Worm (Caenorhabditis elegans) whole organism, L1 larva: ENCODE measurements around the gene apn-1.

Experiments
- C04F5.9 ChIP-seq: sonication (generic microtip); optimal IDR thresholded peaks from 2 replicates; lab custom pipeline; 2016; ENCODE audit warnings: missing genetic modification characterization, missing compliant biosample characterization
- C16A3.4 ChIP-seq: fragments of 150-350 bp; optimal IDR thresholded peaks from 2 replicates; lab custom pipeline; 2014; ENCODE audit warnings: missing biosample characterization, missing genetic modification characterization
- C34B4.2 ChIP-seq: sonication (generic microtip); optimal IDR thresholded peaks from 2 replicates; lab custom pipeline; 2017; ENCODE audit warnings: mild to moderate bottlenecking, missing genetic modification characterization, missing compliant biosample characterization
- F16B12.6 ChIP-seq: fragments of 150-350 bp; optimal IDR thresholded peaks from 2 replicates; lab custom pipeline; 2014; ENCODE audit warnings: missing biosample characterization, missing genetic modification characterization
- Y116A8C.19 ChIP-seq: sonication (generic microtip); optimal IDR thresholded peaks from 2 replicates; lab custom pipeline; 2016; ENCODE audit warnings: missing compliant biosample characterization, missing genetic modification characterization, borderline replicate concordance
- aha-1 ChIP-seq: fragments of 150-350 bp; optimal IDR thresholded peaks from 2 replicates; lab custom pipeline; 2014; ENCODE audit warnings: missing biosample characterization, missing genetic modification characterization
- aly-2 ChIP-seq: fragments of 150-350 bp; optimal IDR thresholded peaks from 2 replicates; lab custom pipeline; 2014; ENCODE audit warnings: missing biosample characterization, missing genetic modification characterization
- blmp-1 ChIP-seq: fragments of 150-350 bp; optimal IDR thresholded peaks from 2 replicates; lab custom pipeline; 2014; ENCODE audit warnings: missing biosample characterization, missing genetic modification characterization
- ceh-63 ChIP-seq: fragments of 200-800 bp; sonication (Bioruptor generic); optimal IDR thresholded peaks from 2 replicates; lab custom pipeline; 2018; ENCODE audit warnings: mild to moderate bottlenecking, missing genetic modification characterization, missing compliant biosample characterization
- ceh-8 ChIP-seq: fragments of 200-800 bp; sonication (Bioruptor generic); optimal IDR thresholded peaks from 2 replicates; lab custom pipeline; 2018; ENCODE audit warnings: mild to moderate bottlenecking, missing genetic modification characterization, moderate library complexity, missing compliant biosample characterization
- ceh-82 ChIP-seq, 3 experiments: fragments of 150-350 bp in 1 of 3; sonication (generic microtip) in 2 of 3; optimal IDR thresholded peaks; 2 replicates each; lab custom pipeline; 2014 to 2017; ENCODE audit warnings: missing biosample characterization in 3 of 3, missing genetic modification characterization in 3 of 3
- ceh-88 ChIP-seq: fragments of 200-800 bp; sonication (Bioruptor generic); IDR thresholded peaks from 2 replicates; pipeline ENCODE4 v1.3.6; 2022; ENCODE audit warnings: missing genetic modification characterization, missing compliant biosample characterization
- ces-1 ChIP-seq: fragments of 150-350 bp; optimal IDR thresholded peaks from 2 replicates; lab custom pipeline; 2014; ENCODE audit warnings: missing biosample characterization, missing genetic modification reagents, missing genetic modification characterization
- dsc-1 ChIP-seq: sonication (generic microtip); optimal IDR thresholded peaks from 2 replicates; lab custom pipeline; 2016; ENCODE audit warnings: mild to moderate bottlenecking, missing genetic modification characterization, missing compliant biosample characterization
- efl-1 ChIP-seq, 4 experiments: fragments of 150-350 bp; optimal IDR thresholded peaks in 3 of 4; peaks in 1 of 4; 1 replicate in 1 of 4; 2 replicates in 3 of 4; lab custom pipeline; 2014; ENCODE audit warnings: missing biosample characterization in 2 of 4, missing genetic modification characterization in 2 of 4, missing genetic modification reagents in 2 of 4
- efl-3 ChIP-seq: fragments of 200-800 bp; sonication (Bioruptor generic); optimal IDR thresholded peaks from 2 replicates; lab custom pipeline; 2018; ENCODE audit warnings: mild to moderate bottlenecking, missing genetic modification characterization, missing compliant biosample characterization
- elt-2 ChIP-seq: sonication (generic microtip); optimal IDR thresholded peaks from 2 replicates; lab custom pipeline; 2016; ENCODE audit warnings: missing genetic modification characterization, mild to moderate bottlenecking, inconsistent platforms, missing compliant biosample characterization, missing genetic modification reagents
- ets-5 ChIP-seq: fragments of 200-800 bp; sonication (Bioruptor generic); IDR thresholded peaks from 2 replicates; pipeline ENCODE4 v1.3.6; 2022; ENCODE audit warnings: missing genetic modification characterization, missing compliant biosample characterization
- fos-1 ChIP-seq: fragments of 150-350 bp; optimal IDR thresholded peaks from 2 replicates; lab custom pipeline; 2014; ENCODE audit warnings: missing biosample characterization, missing genetic modification characterization
- hlh-17 ChIP-seq: fragments of 200-800 bp; sonication (Bioruptor generic); optimal IDR thresholded peaks from 2 replicates; lab custom pipeline; 2018; ENCODE audit warnings: missing genetic modification characterization, mild to moderate bottlenecking, missing compliant biosample characterization, moderate library complexity, borderline replicate concordance
- hlh-4 ChIP-seq: sonication (generic microtip); optimal IDR thresholded peaks from 2 replicates; lab custom pipeline; 2016; ENCODE audit warnings: mild to moderate bottlenecking, missing genetic modification characterization, missing compliant biosample characterization
- irx-1 ChIP-seq: sonication (generic microtip); optimal IDR thresholded peaks from 2 replicates; lab custom pipeline; 2016; ENCODE audit warnings: missing genetic modification characterization, missing compliant biosample characterization
- isw-1 ChIP-seq: fragments of 200-800 bp; sonication (Bioruptor generic); IDR thresholded peaks from 2 replicates; pipeline ENCODE4 v1.3.6; 2022; ENCODE audit warnings: missing genetic modification characterization, missing compliant biosample characterization
- lin-13 ChIP-seq: fragments of 150-350 bp; optimal IDR thresholded peaks from 2 replicates; lab custom pipeline; 2014; ENCODE audit warnings: missing biosample characterization, missing genetic modification reagents, missing genetic modification characterization
- lin-15B ChIP-seq: fragments of 150-350 bp; sonication (generic microtip); optimal IDR thresholded peaks from 3 replicates; lab custom pipeline; 2014; ENCODE audit warnings: missing biosample characterization, missing genetic modification characterization
- lin-35 ChIP-seq, 2 experiments: fragments of 150-350 bp; optimal IDR thresholded peaks; 2 replicates each; lab custom pipeline; 2014; ENCODE audit warnings: missing biosample characterization in 2 of 2, missing genetic modification characterization in 2 of 2, missing genetic modification reagents in 2 of 2
- lin-39 ChIP-seq: fragments of 150-350 bp; optimal IDR thresholded peaks from 2 replicates; lab custom pipeline; 2014; ENCODE audit warnings: missing biosample characterization, missing genetic modification reagents, missing genetic modification characterization
- lsy-2 ChIP-seq, 2 experiments: fragments of 150-350 bp; optimal IDR thresholded peaks; 2 replicates each; lab custom pipeline; 2014; ENCODE audit warnings: missing biosample characterization in 2 of 2, missing genetic modification characterization in 2 of 2
- mab-9 ChIP-seq: fragments of 200-800 bp; sonication (Bioruptor generic); IDR thresholded peaks from 2 replicates; pipeline ENCODE4 v1.3.6; 2022; ENCODE audit warnings: missing genetic modification reagents, missing genetic modification characterization, missing compliant biosample characterization
- mdl-1 ChIP-seq, 2 experiments: fragments of 150-350 bp; optimal IDR thresholded peaks; 2 replicates each; lab custom pipeline; 2014 to 2017; ENCODE audit warnings: missing biosample characterization in 2 of 2, missing genetic modification characterization in 2 of 2, inconsistent platforms in 1 of 2
- nhr-12 ChIP-seq: sonication (generic microtip); optimal IDR thresholded peaks from 2 replicates; lab custom pipeline; 2017; ENCODE audit warnings: missing biosample characterization, missing genetic modification characterization
- nhr-19 ChIP-seq: fragments of 200-800 bp; sonication (Bioruptor generic); conservative IDR thresholded peaks from 2 replicates; pipeline ENCODE4 v1.3.6; 2022; ENCODE audit warnings: missing genetic modification characterization, missing compliant biosample characterization
- nhr-20 ChIP-seq: sonication (generic microtip); optimal IDR thresholded peaks from 2 replicates; lab custom pipeline; 2016; ENCODE audit warnings: mild to moderate bottlenecking, missing genetic modification characterization, missing compliant biosample characterization
- nhr-28 ChIP-seq: fragments of 150-350 bp; optimal IDR thresholded peaks from 2 replicates; lab custom pipeline; 2014; ENCODE audit warnings: missing biosample characterization, missing genetic modification characterization
- nhr-47 ChIP-seq: sonication (generic microtip); optimal IDR thresholded peaks from 2 replicates; lab custom pipeline; 2016; ENCODE audit warnings: mild to moderate bottlenecking, missing genetic modification characterization, moderate library complexity, missing compliant biosample characterization
- nhr-71 ChIP-seq: sonication (generic microtip); optimal IDR thresholded peaks from 2 replicates; lab custom pipeline; 2016; ENCODE audit warnings: mild to moderate bottlenecking, missing genetic modification characterization, moderate library complexity, missing compliant biosample characterization
- nhr-77 ChIP-seq: fragments of 150-350 bp; optimal IDR thresholded peaks from 2 replicates; lab custom pipeline; 2014; ENCODE audit warnings: missing biosample characterization, missing genetic modification characterization
- nhr-85 ChIP-seq: sonication (generic microtip); peaks from one replicate; lab custom pipeline; 2016; ENCODE audit warnings: missing genetic modification characterization, inconsistent platforms, missing compliant biosample characterization
- nhr-90 ChIP-seq: sonication (generic microtip); optimal IDR thresholded peaks from 2 replicates; lab custom pipeline; 2016; ENCODE audit warnings: mild to moderate bottlenecking, missing genetic modification characterization, missing compliant biosample characterization; ENCODE audit not compliant: poor library complexity
- pqm-1 ChIP-seq: sonication (generic microtip); optimal IDR thresholded peaks from 3 replicates; lab custom pipeline; 2017; ENCODE audit warnings: missing biosample characterization, missing genetic modification characterization
- rnt-1 ChIP-seq: sonication (generic microtip); optimal IDR thresholded peaks from 2 replicates; lab custom pipeline; 2016; ENCODE audit warnings: mild to moderate bottlenecking, missing genetic modification characterization, moderate library complexity, missing compliant biosample characterization
- skn-1 ChIP-seq: fragments of 150-350 bp; optimal IDR thresholded peaks from 2 replicates; lab custom pipeline; 2014; ENCODE audit warnings: missing biosample characterization, missing genetic modification characterization
- sox-4 ChIP-seq: sonication (generic microtip); optimal IDR thresholded peaks from 2 replicates; lab custom pipeline; 2016; ENCODE audit warnings: missing genetic modification characterization, missing compliant biosample characterization
- sptf-1 ChIP-seq: fragments of 150-350 bp; optimal IDR thresholded peaks from 2 replicates; lab custom pipeline; 2014; ENCODE audit warnings: missing biosample characterization, missing genetic modification characterization
- swsn-7 ChIP-seq: sonication (generic microtip); optimal IDR thresholded peaks from 2 replicates; lab custom pipeline; 2016; ENCODE audit warnings: missing genetic modification characterization, missing compliant biosample characterization
- tbx-2 ChIP-seq: sonication (generic microtip); optimal IDR thresholded peaks from 2 replicates; lab custom pipeline; 2016; ENCODE audit warnings: missing genetic modification characterization, missing compliant biosample characterization
- tlp-1 ChIP-seq: fragments of 150-350 bp; optimal IDR thresholded peaks from 2 replicates; lab custom pipeline; 2014; ENCODE audit warnings: missing biosample characterization, missing genetic modification characterization
- unc-86 ChIP-seq: sonication (generic microtip); optimal IDR thresholded peaks from 2 replicates; lab custom pipeline; 2016; ENCODE audit warnings: missing genetic modification characterization, missing compliant biosample characterization
- unc-98 ChIP-seq: fragments of 200-800 bp; sonication (Bioruptor generic); IDR thresholded peaks from 2 replicates; pipeline ENCODE4 v1.3.6; 2022; ENCODE audit warnings: missing genetic modification characterization, missing compliant biosample characterization
- vab-15 ChIP-seq: sonication (generic microtip); optimal IDR thresholded peaks from 2 replicates; lab custom pipeline; 2017; ENCODE audit warnings: missing genotype, mild to moderate bottlenecking, missing genetic modification characterization, missing compliant biosample characterization
- zag-1 ChIP-seq: fragments of 150-350 bp; optimal IDR thresholded peaks from 2 replicates; lab custom pipeline; 2014; ENCODE audit warnings: missing biosample characterization, missing genetic modification characterization
- ztf-4 ChIP-seq: fragments of 150-350 bp; optimal IDR thresholded peaks from 2 replicates; lab custom pipeline; 2014; ENCODE audit warnings: missing biosample characterization, missing genetic modification characterization

apn-1 gene

ce11 chrII:8091528-8091927 lies 44.2 kb downstream of the apn-1 start (continued):
- no peak for TF ChIP-seq efl-3
- TF ChIP-seq F16B12.6 (tag; lab: Kevin White, UChicago): no peak
- no peak for TF ChIP-seq unc-98 (GFP tag; lab: Robert Waterston, UW)
- peak; percentile 79 for TF ChIP-seq nhr-20
- TF ChIP-seq vab-15 (tag; lab: Kevin White, UChicago): no peak
- TF ChIP-seq fos-1: peak; percentile 41
- TF ChIP-seq dsc-1 (tag; lab: Kevin White, UChicago): peak; percentile 49
- TF ChIP-seq skn-1 (tag; lab: Kevin White, UChicago): peak; percentile 67
- TF ChIP-seq mab-9 (GFP tag; lab: Robert Waterston, UW): peak; percentile 38; the same call in 1 of the 2 replicates
- TF ChIP-seq blmp-1 (tag; lab: Kevin White, UChicago): no peak
- TF ChIP-seq nhr-85: peak; percentile 92
- TF ChIP-seq nhr-12 (tag; lab: Kevin White, UChicago): no peak
- peak; percentile 49 to 71 for TF ChIP-seq lin-35 (GFP tag; optimal IDR thresholded peaks at IDR 0.05; lab: Kevin White, UChicago)
- TF ChIP-seq swsn-7 (tag; lab: Kevin White, UChicago): peak; percentile 78
- peak; percentile 12 for TF ChIP-seq ceh-8 (GFP tag; lab: Kevin White, UChicago)
- TF ChIP-seq Y116A8C.19 (tag; lab: Kevin White, UChicago): no peak
- TF ChIP-seq C04F5.9: no peak
- no peak for TF ChIP-seq zag-1 (tag; lab: Kevin White, UChicago)
- TF ChIP-seq hlh-17: no peak
- TF ChIP-seq tbx-2 (tag; lab: Kevin White, UChicago): peak; percentile 51
- peak; percentile 48 for TF ChIP-seq lin-39 (tag; lab: Kevin White, UChicago)
- TF ChIP-seq nhr-28 (tag; lab: Kevin White, UChicago): no peak
- no peak for TF ChIP-seq ets-5 (GFP tag; lab: Robert Waterston, UW)
- peak; percentile 18 for TF ChIP-seq C16A3.4 (tag; lab: Kevin White, UChicago)
- no peak for TF ChIP-seq tlp-1
- no peak for TF ChIP-seq ztf-4
- TF ChIP-seq lin-13 (GFP tag; lab: Kevin White, UChicago): peak; percentile 34
- peak; percentile 63 for TF ChIP-seq nhr-77 (tag; lab: Kevin White, UChicago)
- TF ChIP-seq lsy-2 (tag; optimal IDR thresholded peaks at IDR 0.05; lab: Kevin White, UChicago): peak; percentile 59 to 67
- TF ChIP-seq unc-86 (tag; lab: Kevin White, UChicago): no peak
- no peak for TF ChIP-seq C34B4.2 (tag; lab: Kevin White, UChicago)
- peak; percentile 85 for TF ChIP-seq nhr-19 (GFP tag; lab: Robert Waterston, UW)
- TF ChIP-seq irx-1: no peak
- TF ChIP-seq nhr-90 (tag; lab: Kevin White, UChicago): peak; percentile 85
- peak; percentile 84 for TF ChIP-seq nhr-47 (tag; lab: Kevin White, UChicago)
- TF ChIP-seq elt-2 (tag; lab: Kevin White, UChicago): peak; percentile 78
- no peak for TF ChIP-seq sox-4 (tag; lab: Kevin White, UChicago)
- TF ChIP-seq ceh-63 (GFP tag; lab: Kevin White, UChicago): no peak
- no peak for TF ChIP-seq pqm-1 (tag; lab: Kevin White, UChicago)
- TF ChIP-seq ceh-82 (tag; optimal IDR thresholded peaks at IDR 0.05; lab: Kevin White, UChicago): peak; percentile 69 to 83 (median 74)
- TF ChIP-seq aha-1: no peak
- TF ChIP-seq lin-15B (tag; lab: Kevin White, UChicago): no peak
- no peak for TF ChIP-seq ceh-88
- TF ChIP-seq sptf-1 (tag; lab: Kevin White, UChicago): no peak
- TF ChIP-seq isw-1 (GFP tag; lab: Robert Waterston, UW): peak; percentile 11; the same call in 1 of the 2 replicates
- TF ChIP-seq ces-1: no peak
- TF ChIP-seq mdl-1 (tag; optimal IDR thresholded peaks at IDR 0.05; lab: Kevin White, UChicago): no peak
- TF ChIP-seq hlh-4 (tag; lab: Kevin White, UChicago): no peak
- peak; percentile 62 to 70 for TF ChIP-seq efl-1 (optimal IDR thresholded peaks at IDR 0.05; lab: Kevin White, UChicago)
- peak; percentile 23 to 95 for TF ChIP-seq efl-1 (GFP tag; optimal IDR thresholded peaks at IDR 0.05 in 1 of 2; lab: Kevin White, UChicago)
- peak; percentile 43 for TF ChIP-seq aly-2
- TF ChIP-seq rnt-1 (tag; lab: Kevin White, UChicago): peak; percentile 83
- TF ChIP-seq nhr-71 (tag; lab: Kevin White, UChicago): peak; percentile 87
